Worm (Caenorhabditis elegans) whole organism, L1 larva: ENCODE results near the gene C29E4.15.

Source experiments
- C16A3.4 ChIP-seq: fragments of 150-350 bp; optimal IDR thresholded peaks from 2 replicates; lab custom pipeline; 2014; ENCODE audit warnings: missing biosample characterization, missing genetic modification characterization
- F16B12.6 ChIP-seq: fragments of 150-350 bp; optimal IDR thresholded peaks from 2 replicates; lab custom pipeline; 2014; ENCODE audit warnings: missing biosample characterization, missing genetic modification characterization
- Y116A8C.19 ChIP-seq: sonication (generic microtip); optimal IDR thresholded peaks from 2 replicates; lab custom pipeline; 2016; ENCODE audit warnings: missing compliant biosample characterization, missing genetic modification characterization, borderline replicate concordance
- aha-1 ChIP-seq: fragments of 150-350 bp; optimal IDR thresholded peaks from 2 replicates; lab custom pipeline; 2014; ENCODE audit warnings: missing biosample characterization, missing genetic modification characterization
- alr-1 ChIP-seq: fragments of 200-800 bp; sonication (Bioruptor generic); optimal IDR thresholded peaks from 2 replicates; lab custom pipeline; 2018; ENCODE audit warnings: borderline replicate concordance, mild to moderate bottlenecking, missing genetic modification characterization, missing compliant biosample characterization
- aly-2 ChIP-seq: fragments of 150-350 bp; optimal IDR thresholded peaks from 2 replicates; lab custom pipeline; 2014; ENCODE audit warnings: missing biosample characterization, missing genetic modification characterization
- ceh-82 ChIP-seq, 3 experiments: fragments of 150-350 bp in 1 of 3; sonication (generic microtip) in 2 of 3; optimal IDR thresholded peaks; 2 replicates each; lab custom pipeline; 2014 to 2017; ENCODE audit warnings: missing biosample characterization in 3 of 3, missing genetic modification characterization in 3 of 3
- ceh-90 ChIP-seq: sonication (generic microtip); optimal IDR thresholded peaks from 2 replicates; lab custom pipeline; 2016; ENCODE audit warnings: missing genetic modification characterization, missing compliant biosample characterization
- dpl-1 ChIP-seq, 3 experiments: fragments of 150-350 bp in 2 of 3; sonication (generic microtip) in 1 of 3; optimal IDR thresholded peaks; 2 replicates each; lab custom pipeline; 2014 to 2017; ENCODE audit warnings: missing biosample characterization in 3 of 3, missing genetic modification characterization in 3 of 3, missing genetic modification reagents in 3 of 3
- dsc-1 ChIP-seq: sonication (generic microtip); optimal IDR thresholded peaks from 2 replicates; lab custom pipeline; 2016; ENCODE audit warnings: mild to moderate bottlenecking, missing genetic modification characterization, missing compliant biosample characterization
- efl-1 ChIP-seq, 4 experiments: fragments of 150-350 bp; optimal IDR thresholded peaks in 3 of 4; peaks in 1 of 4; 1 replicate in 1 of 4; 2 replicates in 3 of 4; lab custom pipeline; 2014; ENCODE audit warnings: missing biosample characterization in 2 of 4, missing genetic modification characterization in 2 of 4, missing genetic modification reagents in 2 of 4
- efl-3 ChIP-seq: fragments of 200-800 bp; sonication (Bioruptor generic); optimal IDR thresholded peaks from 2 replicates; lab custom pipeline; 2018; ENCODE audit warnings: mild to moderate bottlenecking, missing genetic modification characterization, missing compliant biosample characterization
- elt-2 ChIP-seq: sonication (generic microtip); optimal IDR thresholded peaks from 2 replicates; lab custom pipeline; 2016; ENCODE audit warnings: missing genetic modification characterization, mild to moderate bottlenecking, inconsistent platforms, missing compliant biosample characterization, missing genetic modification reagents
- elt-3 ChIP-seq, 6 experiments: fragments of 150-350 bp in 1 of 6; sonication (generic microtip); optimal IDR thresholded peaks; 2 replicates each; lab custom pipeline; 2017 to 2018; ENCODE audit warnings: missing biosample characterization in 6 of 6, missing genetic modification characterization in 6 of 6, inconsistent platforms in 1 of 6
- fkh-10 ChIP-seq: sonication (generic microtip); optimal IDR thresholded peaks from 2 replicates; lab custom pipeline; 2017; ENCODE audit warnings: missing biosample characterization, missing genetic modification reagents, missing genetic modification characterization
- fos-1 ChIP-seq: fragments of 150-350 bp; optimal IDR thresholded peaks from 2 replicates; lab custom pipeline; 2014; ENCODE audit warnings: missing biosample characterization, missing genetic modification characterization
- hlh-17 ChIP-seq: fragments of 200-800 bp; sonication (Bioruptor generic); optimal IDR thresholded peaks from 2 replicates; lab custom pipeline; 2018; ENCODE audit warnings: missing genetic modification characterization, mild to moderate bottlenecking, missing compliant biosample characterization, moderate library complexity, borderline replicate concordance
- hlh-4 ChIP-seq: sonication (generic microtip); optimal IDR thresholded peaks from 2 replicates; lab custom pipeline; 2016; ENCODE audit warnings: mild to moderate bottlenecking, missing genetic modification characterization, missing compliant biosample characterization
- irx-1 ChIP-seq: sonication (generic microtip); optimal IDR thresholded peaks from 2 replicates; lab custom pipeline; 2016; ENCODE audit warnings: missing genetic modification characterization, missing compliant biosample characterization
- lin-13 ChIP-seq: fragments of 150-350 bp; optimal IDR thresholded peaks from 2 replicates; lab custom pipeline; 2014; ENCODE audit warnings: missing biosample characterization, missing genetic modification reagents, missing genetic modification characterization
- lin-14 ChIP-seq: fragments of 200-800 bp; sonication (Bioruptor generic); optimal IDR thresholded peaks from 2 replicates; lab custom pipeline; 2018; ENCODE audit warnings: mild to moderate bottlenecking, missing genetic modification characterization, moderate library complexity, missing compliant biosample characterization
- mab-9 ChIP-seq: fragments of 200-800 bp; sonication (Bioruptor generic); IDR thresholded peaks from 2 replicates; pipeline ENCODE4 v1.3.6; 2022; ENCODE audit warnings: missing genetic modification reagents, missing genetic modification characterization, missing compliant biosample characterization
- mef-2 ChIP-seq: fragments of 150-350 bp; optimal IDR thresholded peaks from 2 replicates; lab custom pipeline; 2014; ENCODE audit warnings: missing biosample characterization, missing genetic modification characterization
- mep-1 ChIP-seq: fragments of 150-350 bp; optimal IDR thresholded peaks from 2 replicates; lab custom pipeline; 2014; ENCODE audit warnings: missing biosample characterization, missing genetic modification characterization
- nhr-20 ChIP-seq: sonication (generic microtip); optimal IDR thresholded peaks from 2 replicates; lab custom pipeline; 2016; ENCODE audit warnings: mild to moderate bottlenecking, missing genetic modification characterization, missing compliant biosample characterization
- nhr-28 ChIP-seq: fragments of 150-350 bp; optimal IDR thresholded peaks from 2 replicates; lab custom pipeline; 2014; ENCODE audit warnings: missing biosample characterization, missing genetic modification characterization
- nhr-84 ChIP-seq: sonication (generic microtip); optimal IDR thresholded peaks from 2 replicates; lab custom pipeline; 2017; ENCODE audit warnings: missing biosample characterization, missing genetic modification characterization
- nhr-85 ChIP-seq: sonication (generic microtip); peaks from one replicate; lab custom pipeline; 2016; ENCODE audit warnings: missing genetic modification characterization, inconsistent platforms, missing compliant biosample characterization
- rnt-1 ChIP-seq: sonication (generic microtip); optimal IDR thresholded peaks from 2 replicates; lab custom pipeline; 2016; ENCODE audit warnings: mild to moderate bottlenecking, missing genetic modification characterization, moderate library complexity, missing compliant biosample characterization
- skn-1 ChIP-seq: fragments of 150-350 bp; optimal IDR thresholded peaks from 2 replicates; lab custom pipeline; 2014; ENCODE audit warnings: missing biosample characterization, missing genetic modification characterization
- snpc-4 ChIP-seq: fragments of 150-350 bp; optimal IDR thresholded peaks from 2 replicates; lab custom pipeline; 2014; ENCODE audit warnings: missing biosample characterization, missing genetic modification characterization
- snu-23 ChIP-seq: sonication (generic microtip); optimal IDR thresholded peaks from 2 replicates; lab custom pipeline; 2016; ENCODE audit warnings: missing genetic modification characterization, missing compliant biosample characterization
- sox-4 ChIP-seq: sonication (generic microtip); optimal IDR thresholded peaks from 2 replicates; lab custom pipeline; 2016; ENCODE audit warnings: missing genetic modification characterization, missing compliant biosample characterization
- sptf-1 ChIP-seq: fragments of 150-350 bp; optimal IDR thresholded peaks from 2 replicates; lab custom pipeline; 2014; ENCODE audit warnings: missing biosample characterization, missing genetic modification characterization
- sup-37 ChIP-seq: fragments of 200-800 bp; sonication (Bioruptor generic); optimal IDR thresholded peaks from 2 replicates; lab custom pipeline; 2018; ENCODE audit warnings: mild to moderate bottlenecking, missing genetic modification characterization, missing compliant biosample characterization
- tbx-2 ChIP-seq: sonication (generic microtip); optimal IDR thresholded peaks from 2 replicates; lab custom pipeline; 2016; ENCODE audit warnings: missing genetic modification characterization, missing compliant biosample characterization
- unc-62 ChIP-seq: fragments of 150-350 bp; optimal IDR thresholded peaks from 2 replicates; lab custom pipeline; 2014; ENCODE audit warnings: missing biosample characterization, missing genetic modification reagents, missing genetic modification characterization
- unc-98 ChIP-seq: fragments of 200-800 bp; sonication (Bioruptor generic); IDR thresholded peaks from 2 replicates; pipeline ENCODE4 v1.3.6; 2022; ENCODE audit warnings: missing genetic modification characterization, missing compliant biosample characterization
- xbp-1 ChIP-seq: sonication (generic microtip); optimal IDR thresholded peaks from 2 replicates; lab custom pipeline; 2016; ENCODE audit warnings: missing genetic modification characterization, missing compliant biosample characterization
- zag-1 ChIP-seq: fragments of 150-350 bp; optimal IDR thresholded peaks from 2 replicates; lab custom pipeline; 2014; ENCODE audit warnings: missing biosample characterization, missing genetic modification characterization
- ztf-11 ChIP-seq, 2 experiments: sonication (generic microtip); optimal IDR thresholded peaks; 2 replicates each; lab custom pipeline; 2016 to 2017; ENCODE audit warnings: missing genetic modification characterization in 2 of 2, missing biosample characterization in 1 of 2, missing compliant biosample characterization in 1 of 2

C29E4.15 gene

ce11 chrIII:7978723-7979122 lies 26.3 kb downstream of the C29E4.15 start (continued):
- peak; percentile 58 for TF ChIP-seq mep-1 (tag; lab: Kevin White, UChicago)
- no peak for TF ChIP-seq aly-2 (tag; lab: Kevin White, UChicago)
- no peak for TF ChIP-seq ztf-11 (tag; optimal IDR thresholded peaks at IDR 0.05; lab: Kevin White, UChicago)
- peak; percentile 5 for TF ChIP-seq elt-2 (tag; lab: Kevin White, UChicago)
- no peak for TF ChIP-seq Y116A8C.19 (tag; lab: Kevin White, UChicago)
- peak; percentile 33 for TF ChIP-seq lin-13 (GFP tag; lab: Kevin White, UChicago)
- no peak for TF ChIP-seq aha-1 (tag; lab: Kevin White, UChicago)
- TF ChIP-seq xbp-1 = peak; percentile 37
- peak; percentile 50 for TF ChIP-seq fos-1 (tag; lab: Kevin White, UChicago)
- TF ChIP-seq fkh-10 (GFP tag; lab: Kevin White, UChicago) = no peak
- TF ChIP-seq efl-1 (optimal IDR thresholded peaks at IDR 0.05; lab: Kevin White, UChicago) = peak; percentile 68 to 79
- peak; percentile 46 to 92 for TF ChIP-seq efl-1 (GFP tag; optimal IDR thresholded peaks at IDR 0.05 in 1 of 2; lab: Kevin White, UChicago)
- TF ChIP-seq elt-3 (tag; optimal IDR thresholded peaks at IDR 0.05; lab: Kevin White, UChicago) = peak in 1 of 6 experiments; percentile 57
- no peak for TF ChIP-seq hlh-4 (tag; lab: Kevin White, UChicago)
- TF ChIP-seq C16A3.4 (tag; lab: Kevin White, UChicago) = peak; percentile 45
- TF ChIP-seq snpc-4 (tag; lab: Kevin White, UChicago) = peak; percentile 3
- peak; percentile 11 for TF ChIP-seq skn-1 (tag; lab: Kevin White, UChicago)
- TF ChIP-seq nhr-84 (tag; lab: Kevin White, UChicago) = no peak
- peak; percentile 40 for TF ChIP-seq F16B12.6 (tag; lab: Kevin White, UChicago)
- TF ChIP-seq dpl-1 (GFP tag; optimal IDR thresholded peaks at IDR 0.05; lab: Kevin White, UChicago) = peak; percentile 20 to 46 (median 26)
- no peak for TF ChIP-seq mab-9
- no peak for TF ChIP-seq sptf-1 (tag; lab: Kevin White, UChicago)
- TF ChIP-seq dsc-1 (tag; lab: Kevin White, UChicago) = peak; percentile 31
- TF ChIP-seq nhr-85 (tag; lab: Kevin White, UChicago) = peak; percentile 90
- TF ChIP-seq snu-23 (GFP tag; lab: Kevin White, UChicago) = peak; percentile 77

ce11 chrIII:7979659-7980058 lies 27.2 kb downstream of the C29E4.15 start, which contains the start of gene clp-1:
Gene clp-1 (plus strand): TSS chrIII:7979959.
- TF ChIP-seq lin-14 (peak; percentile 44), nhr-85 (tag; lab: Kevin White, UChicago) (peak; percentile 11), unc-98 (GFP tag; lab: Robert Waterston, UW) (no peak)

ce11 chrIII:7981233-7981632 lies 28.8 kb downstream of the C29E4.15 start:
- TF ChIP-seq sox-4 (tag; lab: Kevin White, UChicago) (no peak), mef-2 (tag; lab: Kevin White, UChicago) (no peak), elt-2 (tag; lab: Kevin White, UChicago) (no peak), nhr-20 (tag; lab: Kevin White, UChicago) (no peak), alr-1 (tag; lab: Kevin White, UChicago) (no peak), tbx-2 (tag; lab: Kevin White, UChicago) (no peak), unc-62 (GFP tag; lab: Kevin White, UChicago) (no peak), rnt-1 (tag; lab: Kevin White, UChicago) (no peak), efl-3 (GFP tag; lab: Kevin White, UChicago) (no peak), nhr-28 (no peak), zag-1 (no peak), sup-37 (no peak), hlh-17 (GFP tag; lab: Kevin White, UChicago) (no peak), irx-1 (tag; lab: Kevin White, UChicago) (no peak), ceh-82 (tag; optimal IDR thresholded peaks at IDR 0.05; lab: Kevin White, UChicago) (no peak), snpc-4 (tag; lab: Kevin White, UChicago) (no peak), ceh-90 (tag; lab: Kevin White, UChicago) (no peak), lin-13 (GFP tag; lab: Kevin White, UChicago) (no peak)
